Worm (Caenorhabditis elegans) whole organism, young adult: ENCODE measurements around the gene ZK666.4.

Source experiments
- K12H6.12 ChIP-seq: fragments of 200-800 bp; sonication (Bioruptor generic); optimal IDR thresholded peaks from 2 replicates; lab custom pipeline; 2018; ENCODE audit warnings: mild to moderate bottlenecking, missing genetic modification characterization, missing compliant biosample characterization
- ama-1 ChIP-seq, 3 experiments: fragments of 150-350 bp in 1 of 3; sonication (generic microtip) in 2 of 3; optimal IDR thresholded peaks; 2 replicates each; lab custom pipeline; 2014 to 2018; ENCODE audit warnings: missing biosample characterization in 2 of 3, missing genetic modification characterization in 2 of 3, missing genetic modification reagents in 2 of 3
- aptf-2 ChIP-seq: fragments of 200-800 bp; sonication (Bioruptor generic); conservative IDR thresholded peaks from 2 replicates; pipeline ENCODE4 v1.3.6; 2022; ENCODE audit warnings: missing genetic modification reagents, missing genetic modification characterization, missing compliant biosample characterization
- egrh-3 ChIP-seq: fragments of 200-800 bp; sonication (Bioruptor generic); IDR thresholded peaks from 2 replicates; pipeline ENCODE4 v1.3.6; 2022; ENCODE audit warnings: missing genetic modification reagents, missing genetic modification characterization, missing compliant biosample characterization
- hrde-1 ChIP-seq: sonication (generic microtip); optimal IDR thresholded peaks from 2 replicates; lab custom pipeline; 2016; ENCODE audit warnings: missing genetic modification characterization, mild to moderate bottlenecking, missing compliant biosample characterization, moderate library complexity, missing genotype, missing genetic modification reagents, borderline replicate concordance
- hsf-1 ChIP-seq: fragments of 200-800 bp; sonication (Bioruptor generic); IDR thresholded peaks from 2 replicates; pipeline ENCODE4 v1.3.6; 2022; ENCODE audit warnings: missing genetic modification reagents, missing genetic modification characterization, missing compliant biosample characterization
- madf-6 ChIP-seq: fragments of 200-800 bp; sonication (Bioruptor generic); IDR thresholded peaks from 2 replicates; pipeline ENCODE4 v1.3.6; 2022; ENCODE audit warnings: missing genetic modification reagents, missing genetic modification characterization, missing compliant biosample characterization
- nfya-1 ChIP-seq: sonication (generic microtip); optimal IDR thresholded peaks from 2 replicates; lab custom pipeline; 2017; ENCODE audit warnings: antibody characterized with exemption, missing compliant biosample characterization, missing genetic modification characterization, borderline replicate concordance; ENCODE audit not compliant: insufficient read depth
- nhr-27 ChIP-seq: fragments of 200-800 bp; sonication (Bioruptor generic); optimal IDR thresholded peaks from 2 replicates; lab custom pipeline; 2018; ENCODE audit warnings: mild to moderate bottlenecking, missing genetic modification characterization, moderate library complexity, missing compliant biosample characterization
- tbp1 ChIP-seq: fragments of 200-800 bp; sonication (Bioruptor generic); optimal IDR thresholded peaks from 2 replicates; lab custom pipeline; 2018; ENCODE audit warnings: mild to moderate bottlenecking, missing genetic modification characterization, missing compliant biosample characterization
- unc-62 ChIP-seq: fragments of 150-350 bp; optimal IDR thresholded peaks from 2 replicates; lab custom pipeline; 2014; ENCODE audit warnings: missing biosample characterization, missing genetic modification reagents, missing genetic modification characterization

DNA sequence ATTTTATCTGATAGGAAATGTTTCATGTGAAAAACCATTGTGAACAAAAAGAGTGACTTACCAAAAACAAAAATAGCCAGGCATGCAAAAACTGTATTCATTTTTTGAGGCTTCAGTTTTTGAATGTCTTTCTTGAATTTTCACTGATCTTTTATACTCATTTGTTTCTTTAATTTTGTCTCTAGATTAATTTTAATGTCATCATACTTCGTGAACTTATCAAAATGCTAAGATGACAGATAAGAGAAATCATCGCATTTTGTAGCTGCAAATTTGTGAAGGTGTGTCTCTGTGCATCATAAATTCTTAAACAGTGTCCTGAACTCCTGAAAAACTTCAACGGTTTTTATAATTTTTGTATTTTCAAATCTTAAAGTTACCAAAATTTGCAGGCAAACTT, 1.0 kb upstream of the ZK666.4 start, which contains the start of gene clec-58:
- TF ChIP-seq nfya-1 (tag; lab: Kevin White, UChicago) (no peak), hrde-1 (no peak), unc-62 (no peak), aptf-2 (no peak), hsf-1 (GFP tag; lab: Robert Waterston, UW) (no peak), ama-1 (optimal IDR thresholded peaks at IDR 0.05; lab: Kevin White, UChicago) (no peak), ama-1 (GFP tag; optimal IDR thresholded peaks at IDR 0.05; lab: Kevin White, UChicago) (no peak), tbp1 (no peak), K12H6.12 (tag; lab: Kevin White, UChicago) (no peak), egrh-3 (GFP tag; lab: Robert Waterston, UW) (no peak), nhr-27 (tag; lab: Kevin White, UChicago) (no peak), madf-6 (GFP tag; lab: Robert Waterston, UW) (no peak)
